Worm (Caenorhabditis elegans): Measurements from ENCODE around the gene mrps-18A.
"Not testable (repeated sequence)": the region's sequence is repeated elsewhere in the genome, so short reads cannot be mapped to it uniquely, and the experiment has no call there.

ce11 chrIII:8347822-8348221 lies 16.1 kb upstream of the mrps-18A start, which contains the start of gene clc-29:
- TF ChIP-seq flt-1 (GFP tag; IDR thresholded peaks at IDR 0.05); tab-1 (GFP tag; IDR thresholded peaks at IDR 0.05); ref-1 (GFP tag; conservative IDR thresholded peaks at IDR 0.05): not testable (repeated sequence)

All from whole organism, midembryonic.